Fruit fly (Drosophila melanogaster) whole organism, adult: ENCODE results near the gene CG7512.
A peak's percentile ranks its signal among the peaks of the same experiment; 100 is the strongest.

Source experiments
- CG11617 ChIP-seq: fragments of 200-800 bp; sonication (Bioruptor generic); optimal IDR thresholded peaks from 2 replicates; lab custom pipeline; 2017; ENCODE audit warnings: mild to moderate bottlenecking, missing biosample characterization, missing genetic modification reagents, missing genetic modification characterization
- CG12768 ChIP-seq: fragments of 200-800 bp; sonication (Bioruptor generic); optimal IDR thresholded peaks from 2 replicates; lab custom pipeline; 2017; ENCODE audit warnings: missing biosample characterization, missing genetic modification characterization, mild to moderate bottlenecking, moderate library complexity, missing genetic modification reagents
- CG14711 ChIP-seq: fragments of 200-800 bp; sonication (Bioruptor generic); optimal IDR thresholded peaks from 2 replicates; lab custom pipeline; 2018; ENCODE audit warnings: missing biosample characterization, mild to moderate bottlenecking, missing genetic modification characterization, moderate library complexity
- CG1620 ChIP-seq: fragments of 200-800 bp; sonication (Bioruptor generic); optimal IDR thresholded peaks from 2 replicates; lab custom pipeline; 2016; ENCODE audit warnings: missing biosample characterization, missing genetic modification characterization
- CG33017 ChIP-seq: fragments of 200-800 bp; sonication (Bioruptor generic); optimal IDR thresholded peaks from 2 replicates; lab custom pipeline; 2018; ENCODE audit warnings: missing biosample characterization, mild to moderate bottlenecking, missing genetic modification characterization, moderate library complexity
- CG5204 ChIP-seq: fragments of 200-800 bp; sonication (Bioruptor generic); optimal IDR thresholded peaks from 2 replicates; lab custom pipeline; 2016; ENCODE audit warnings: missing biosample characterization, missing genetic modification characterization
- CG7045 ChIP-seq: fragments of 200-800 bp; sonication (Bioruptor generic); optimal IDR thresholded peaks from 2 replicates; lab custom pipeline; 2017; ENCODE audit warnings: missing biosample characterization, mild to moderate bottlenecking, missing genetic modification characterization
- CG7101 ChIP-seq: fragments of 200-800 bp; sonication (Bioruptor generic); optimal IDR thresholded peaks from 2 replicates; lab custom pipeline; 2018; ENCODE audit warnings: missing biosample characterization, mild to moderate bottlenecking, missing genetic modification characterization, moderate library complexity
- Clk ChIP-seq: fragments of 200-800 bp; sonication (Bioruptor generic); optimal IDR thresholded peaks from 2 replicates; lab custom pipeline; 2017; ENCODE audit warnings: missing biosample characterization, missing genetic modification characterization
- Crg-1 ChIP-seq: fragments of 200-800 bp; sonication (Bioruptor generic); optimal IDR thresholded peaks from 2 replicates; lab custom pipeline; 2016; ENCODE audit warnings: missing biosample characterization, missing genetic modification characterization
- Hr96 ChIP-seq: fragments of 200-800 bp; sonication (Bioruptor generic); optimal IDR thresholded peaks from 2 replicates; lab custom pipeline; 2016; ENCODE audit warnings: missing biosample characterization, missing genetic modification characterization
- Mnt ChIP-seq: fragments of 200-800 bp; sonication (Bioruptor generic); optimal IDR thresholded peaks from 2 replicates; lab custom pipeline; 2016; ENCODE audit warnings: missing biosample characterization, mild to moderate bottlenecking, missing genetic modification characterization
- bab1 ChIP-seq: fragments of 200-800 bp; sonication (Bioruptor generic); optimal IDR thresholded peaks from 3 replicates; lab custom pipeline; 2019; ENCODE audit warnings: missing biosample characterization, mild to moderate bottlenecking, missing genetic modification characterization, moderate library complexity
- cic ChIP-seq: fragments of 200-800 bp; sonication (Bioruptor generic); optimal IDR thresholded peaks from 2 replicates; lab custom pipeline; 2017; ENCODE audit warnings: missing biosample characterization, mild to moderate bottlenecking, missing genetic modification characterization, moderate library complexity
- cnc ChIP-seq, 2 experiments: fragments of >200 bp; optimal IDR thresholded peaks; 2 replicates each; lab custom pipeline; 2017
- kay ChIP-seq: fragments of 200-800 bp; sonication (Bioruptor generic); peaks from one replicate; lab custom pipeline; 2016; ENCODE audit warnings: missing biosample characterization, missing genetic modification characterization, borderline replicate concordance
- ovo ChIP-seq: fragments of 200-800 bp; sonication (Bioruptor generic); optimal IDR thresholded peaks from 2 replicates; lab custom pipeline; 2016; ENCODE audit warnings: missing biosample characterization, missing genetic modification characterization
- pad ChIP-seq: fragments of 200-800 bp; sonication (Bioruptor generic); optimal IDR thresholded peaks from 3 replicates; lab custom pipeline; 2017; ENCODE audit warnings: missing biosample characterization, missing genetic modification characterization, mild to moderate bottlenecking, moderate library complexity, missing genetic modification reagents
- tj ChIP-seq: fragments of 200-800 bp; sonication (Bioruptor generic); optimal IDR thresholded peaks from 3 replicates; lab custom pipeline; 2017; ENCODE audit warnings: missing biosample characterization, mild to moderate bottlenecking, missing genetic modification characterization, moderate library complexity
- toe ChIP-seq: fragments of 200-800 bp; sonication (Bioruptor generic); optimal IDR thresholded peaks from 2 replicates; lab custom pipeline; 2016; ENCODE audit warnings: missing biosample characterization, missing genetic modification characterization

Gene CG7512

DNA sequence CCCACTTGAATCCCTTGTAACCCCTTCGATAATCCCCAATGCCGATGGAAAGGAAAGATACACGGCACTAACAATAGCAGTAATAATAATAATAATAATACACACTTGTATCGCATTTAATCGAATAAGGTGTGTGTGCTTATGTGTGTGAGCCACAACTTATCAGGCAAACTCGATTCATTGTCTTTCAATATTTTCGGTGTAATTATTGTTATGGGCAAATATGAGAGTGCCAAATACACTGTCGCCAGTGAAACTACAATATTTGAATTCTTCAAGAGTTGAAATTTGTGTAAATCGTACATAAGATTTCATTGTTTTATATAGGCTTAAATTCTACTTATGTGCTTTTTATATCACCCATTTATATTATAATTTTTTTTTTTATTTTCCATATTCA is 2.7 kb downstream of the CG7512 start:
- TF ChIP-seq CG7045 (GFP tag; lab: Kevin White, UChicago) (no peak), kay (GFP tag; lab: Kevin White, UChicago) (no peak), cnc (optimal IDR thresholded peaks at IDR 0.05; lab: Kevin White, UChicago) (no peak), CG1620 (no peak), ovo (GFP tag; lab: Kevin White, UChicago) (no peak), CG7101 (tag; lab: Kevin White, UChicago) (no peak), CG12768 (GFP tag; lab: Kevin White, UChicago) (no peak)

DNA sequence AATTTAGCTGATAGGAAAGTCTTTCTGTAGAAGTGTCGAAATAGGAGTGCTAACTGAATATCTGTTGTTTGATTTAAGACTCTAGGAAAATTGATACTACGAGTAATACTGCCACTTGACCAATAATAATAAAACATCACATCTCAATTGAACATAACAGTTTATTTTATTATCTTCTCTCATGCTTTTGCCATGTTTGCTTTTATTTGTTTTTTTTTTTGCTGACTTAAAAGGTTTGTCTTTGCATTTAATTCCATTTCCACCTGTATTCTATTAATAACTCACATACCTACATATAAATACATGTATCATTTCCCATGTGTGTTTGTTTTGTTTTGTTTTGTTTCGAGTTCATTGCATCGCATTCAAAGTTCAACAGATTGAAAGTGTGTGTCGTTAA is 9.1 kb downstream of the CG7512 start, which contains the start of the genes CG11714 and Fuca:
Gene CG11714 (minus strand): TSS at position 101 of the 400 bp plus-strand sequence.
Gene Fuca (minus strand): TSS at position 101 of the 400 bp plus-strand sequence.
- TF ChIP-seq kay (GFP tag; lab: Kevin White, UChicago) (peak; percentile 82), Mnt (GFP tag; lab: Kevin White, UChicago) (no peak), tj (GFP tag; lab: Kevin White, UChicago) (peak; percentile 35), CG7101 (tag; lab: Kevin White, UChicago) (no peak)

DNA sequence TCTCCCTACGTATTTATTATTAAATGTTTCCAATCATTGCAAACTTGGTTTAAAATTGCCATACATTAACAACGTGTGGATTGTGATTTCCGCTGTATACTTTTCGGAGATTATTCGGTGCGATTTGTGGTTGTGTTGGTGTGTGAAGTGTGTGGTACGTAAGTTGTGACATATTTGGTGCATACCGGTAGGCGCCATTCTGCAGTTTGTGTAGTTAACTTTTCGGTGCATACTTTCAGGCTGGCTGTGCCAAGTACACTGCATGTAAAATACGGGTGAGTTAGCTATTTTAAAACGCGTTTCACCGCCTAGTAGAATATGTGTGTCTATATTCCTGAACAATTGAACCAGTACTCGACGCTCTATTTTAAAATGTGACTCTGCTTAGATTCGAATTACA is 9.8 kb downstream of the CG7512 start:
- no peak for TF ChIP-seq cnc (optimal IDR thresholded peaks at IDR 0.05; lab: Kevin White, UChicago)
- TF ChIP-seq Crg-1 (GFP tag; lab: Kevin White, UChicago), result peak; percentile 8
- TF ChIP-seq Clk (GFP tag; lab: Kevin White, UChicago), result no peak
- TF ChIP-seq CG33017, result no peak
- TF ChIP-seq toe (GFP tag; lab: Kevin White, UChicago), result no peak
- TF ChIP-seq bab1, result peak; percentile 40
- TF ChIP-seq pad (GFP tag; lab: Kevin White, UChicago), result no peak
- TF ChIP-seq CG14711 (tag; lab: Kevin White, UChicago), result no peak
- no peak for TF ChIP-seq Mnt (GFP tag; lab: Kevin White, UChicago)
- no peak for TF ChIP-seq CG1620
- no peak for TF ChIP-seq CG12768 (GFP tag; lab: Kevin White, UChicago)

DNA sequence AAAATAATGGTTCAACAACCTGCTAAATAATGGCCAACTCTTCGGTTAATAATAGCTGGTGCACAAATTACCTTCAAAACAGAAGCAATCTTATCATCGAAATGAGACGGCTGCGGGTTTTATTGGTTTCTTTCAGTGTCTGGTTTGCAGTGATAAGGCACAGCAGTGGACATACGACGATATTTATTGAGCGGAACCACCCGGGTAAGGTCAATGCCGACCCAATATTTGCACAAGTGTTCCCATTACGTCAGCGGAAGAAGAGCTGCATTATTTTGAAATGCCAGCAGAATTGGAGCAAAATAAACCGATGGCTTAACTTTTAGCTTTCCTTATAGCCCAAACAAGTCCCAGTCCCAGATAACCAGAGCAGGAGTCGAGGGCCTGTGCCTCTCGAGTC is 12.3 kb downstream of the CG7512 start:
- no peak for TF ChIP-seq cnc (optimal IDR thresholded peaks at IDR 0.05; lab: Kevin White, UChicago)
- TF ChIP-seq kay (GFP tag; lab: Kevin White, UChicago), result peak; percentile 61
- TF ChIP-seq tj (GFP tag; lab: Kevin White, UChicago), result peak; percentile 20
- TF ChIP-seq ovo (GFP tag; lab: Kevin White, UChicago), result peak; percentile 12
- TF ChIP-seq cic, result no peak
- TF ChIP-seq Mnt (GFP tag; lab: Kevin White, UChicago), result no peak
- TF ChIP-seq CG33017, result no peak
- TF ChIP-seq CG14711 (tag; lab: Kevin White, UChicago), result no peak
- no peak for TF ChIP-seq CG7045 (GFP tag; lab: Kevin White, UChicago)
- no peak for TF ChIP-seq Clk (GFP tag; lab: Kevin White, UChicago)

DNA sequence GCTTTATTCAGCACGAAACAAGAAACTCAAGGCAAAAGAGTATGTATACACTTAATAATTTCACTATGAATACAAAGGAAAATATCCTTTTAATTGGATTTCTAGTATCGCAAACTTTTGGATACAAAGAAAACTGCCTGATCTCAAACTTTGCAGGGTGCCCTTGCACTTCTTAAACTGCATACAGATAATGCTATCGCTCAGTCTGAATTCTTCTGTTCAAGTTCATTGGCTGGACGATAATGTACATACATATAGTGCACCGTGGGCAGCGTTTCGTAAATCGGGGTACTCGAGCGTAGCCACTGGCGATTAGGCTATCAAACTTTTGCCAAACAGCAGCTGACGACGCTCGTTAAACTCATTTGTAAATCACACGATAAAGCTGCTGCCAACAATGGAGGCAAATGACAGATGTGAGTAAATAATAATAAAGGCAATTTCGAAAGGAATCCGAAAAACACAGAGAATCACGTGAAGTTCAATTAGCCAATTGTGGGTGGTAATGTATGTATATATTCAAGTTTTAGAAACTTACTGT is 13.2 kb downstream of the CG7512 start:
- TF ChIP-seq CG5204, result no peak
- TF ChIP-seq ovo (GFP tag; lab: Kevin White, UChicago), result no peak
- no peak for TF ChIP-seq CG14711 (tag; lab: Kevin White, UChicago)
- TF ChIP-seq pad (GFP tag; lab: Kevin White, UChicago), result no peak
- peak; percentile 32 for TF ChIP-seq CG12768 (GFP tag; lab: Kevin White, UChicago)
- TF ChIP-seq Mnt (GFP tag; lab: Kevin White, UChicago), result no peak
- TF ChIP-seq toe (GFP tag; lab: Kevin White, UChicago), result no peak
- TF ChIP-seq Crg-1 (GFP tag; lab: Kevin White, UChicago), result no peak
- TF ChIP-seq cic, result peak; percentile 64
- TF ChIP-seq Clk (GFP tag; lab: Kevin White, UChicago), result no peak

DNA sequence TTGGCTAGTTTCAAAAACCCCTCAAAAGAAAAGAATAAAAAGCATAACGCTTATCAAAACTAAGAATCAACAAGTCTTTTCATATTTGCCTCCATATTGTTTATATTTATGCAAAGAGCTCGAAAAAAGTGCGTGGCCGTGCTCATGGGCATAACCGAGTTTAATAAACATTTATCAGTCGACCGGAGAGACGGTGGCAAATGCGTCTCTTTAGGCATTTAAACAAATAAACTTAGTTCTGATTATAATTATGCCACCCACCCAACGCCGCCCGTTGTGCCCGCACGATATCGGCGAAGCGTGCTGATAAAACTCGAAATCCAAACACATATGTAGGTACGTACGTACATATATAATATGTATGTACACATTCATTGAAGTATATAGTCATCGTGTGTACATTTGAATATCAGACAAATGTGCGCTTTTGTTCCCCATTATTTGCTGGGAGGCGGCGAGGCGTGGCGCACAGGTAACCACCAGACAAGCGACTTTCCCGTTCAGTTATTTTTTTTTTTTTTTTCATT is 15.0 kb downstream of the CG7512 start:
- TF ChIP-seq CG33017 (peak; percentile 8), Hr96 (no peak), ovo (GFP tag; lab: Kevin White, UChicago) (peak; percentile 38), CG14711 (tag; lab: Kevin White, UChicago) (no peak), bab1 (no peak), CG7101 (tag; lab: Kevin White, UChicago) (peak; percentile 37), CG1620 (no peak), kay (GFP tag; lab: Kevin White, UChicago) (no peak), CG7045 (GFP tag; lab: Kevin White, UChicago) (peak; percentile 53), cic (peak; percentile 57), tj (GFP tag; lab: Kevin White, UChicago) (no peak), CG12768 (GFP tag; lab: Kevin White, UChicago) (peak; percentile 46), Clk (GFP tag; lab: Kevin White, UChicago) (no peak), pad (GFP tag; lab: Kevin White, UChicago) (no peak), Mnt (GFP tag; lab: Kevin White, UChicago) (peak; percentile 33), CG11617 (GFP tag; lab: Kevin White, UChicago) (no peak), CG5204 (no peak), cnc (optimal IDR thresholded peaks at IDR 0.05; lab: Kevin White, UChicago) (no peak), Crg-1 (GFP tag; lab: Kevin White, UChicago) (peak; percentile 39), toe (GFP tag; lab: Kevin White, UChicago) (no peak)
